Worm (Caenorhabditis elegans): ENCODE measurements around the gene F54D5.4.

Gene F54D5.4

ce11 chrII:11600711-11601110 lies 31.1 kb downstream of the F54D5.4 start, which contains the start of gene F07A11.4 (continued):
- TF ChIP-seq T26A8.4 (GFP tag; IDR thresholded peaks at IDR 0.05) (no peak), saeg-2 (GFP tag; IDR thresholded peaks at IDR 0.05) (no peak)

DNA sequence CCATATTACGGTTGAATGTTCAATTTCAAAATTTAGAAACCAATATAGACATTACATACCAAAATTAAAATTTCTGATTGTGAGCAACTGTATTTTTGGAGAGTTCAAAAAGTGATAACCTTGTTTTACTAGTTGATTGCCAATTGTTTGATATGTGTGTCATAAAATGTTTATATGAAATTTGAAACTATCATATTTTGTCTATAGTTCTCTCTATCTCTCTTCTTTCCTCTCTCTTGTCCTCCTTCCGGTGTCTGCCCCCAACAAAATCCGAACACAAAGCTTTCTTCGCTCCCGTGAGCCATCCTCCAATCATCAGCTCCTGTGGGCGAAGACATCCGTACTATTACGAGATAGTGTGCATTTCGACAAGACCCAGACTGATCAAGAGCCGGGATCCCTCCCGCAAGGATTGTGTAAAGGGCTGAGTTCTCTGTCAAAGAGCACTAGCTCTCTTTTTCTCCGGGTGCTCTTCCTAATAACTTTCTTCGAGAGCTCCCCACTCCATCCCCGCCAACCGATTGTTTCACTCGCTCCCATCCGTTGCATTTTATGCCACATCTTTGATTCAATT lies 32.9 kb downstream of the F54D5.4 start:
- TF ChIP-seq set-16 (GFP tag; IDR thresholded peaks at IDR 0.05), result 0 out of 2 replicates have a peak, but pooled peaks have one; percentile 22
- no peak for TF ChIP-seq nhr-11 (tag; optimal IDR thresholded peaks at IDR 0.05)
- no peak for TF ChIP-seq nhr-102 (tag; optimal IDR thresholded peaks at IDR 0.05)
- no peak for TF ChIP-seq lim-7 (GFP tag; IDR thresholded peaks at IDR 0.05)
- TF ChIP-seq F26F4.8 (GFP tag; conservative IDR thresholded peaks at IDR 0.05), result no peak
- TF ChIP-seq hlh-11 (tag; optimal IDR thresholded peaks at IDR 0.05), result peak; percentile 34
- no peak for TF ChIP-seq lin-1 (GFP tag; IDR thresholded peaks at IDR 0.05)
- no peak for TF ChIP-seq F49E8.2 (tag; optimal IDR thresholded peaks at IDR 0.05; ENCODE audit: borderline replicate concordance)
- no peak for TF ChIP-seq madf-9 (GFP tag; conservative IDR thresholded peaks at IDR 0.05)
- no peak for TF ChIP-seq lsy-2 (tag; optimal IDR thresholded peaks at IDR 0.05)
- no peak for TF ChIP-seq daf-16 (GFP tag; optimal IDR thresholded peaks at IDR 0.05)
- TF ChIP-seq daf-16 (tag; optimal IDR thresholded peaks at IDR 0.05), result no peak
- no peak for TF ChIP-seq F37D6.2 (tag; optimal IDR thresholded peaks at IDR 0.05)
- no peak for TF ChIP-seq mdt-29 (GFP tag; IDR thresholded peaks at IDR 0.05)
- TF ChIP-seq D1046.2 (GFP tag; IDR thresholded peaks at IDR 0.05), result no peak
- peak in 1 of 2 experiments; percentile 57 for TF ChIP-seq unc-62 (GFP tag; optimal IDR thresholded peaks at IDR 0.05 in 1 of 2)
- no peak for TF ChIP-seq unc-62 (tag; optimal IDR thresholded peaks at IDR 0.05)
- TF ChIP-seq Y105C5A.15 (GFP tag; IDR thresholded peaks at IDR 0.05), result no peak
- TF ChIP-seq nhr-76 (tag; optimal IDR thresholded peaks at IDR 0.05), result no peak
- no peak for TF ChIP-seq snpc-1.2 (GFP tag; IDR thresholded peaks at IDR 0.05)
- no peak for TF ChIP-seq egl-43 (GFP tag; IDR thresholded peaks at IDR 0.05)
- no peak for TF ChIP-seq vab-7 (GFP tag; IDR thresholded peaks at IDR 0.05)
- no peak for TF ChIP-seq duxl-1 (tag; optimal IDR thresholded peaks at IDR 0.05; ENCODE audit: poor library complexity)

ce11 chrII:11604613-11605012 lies 35.0 kb downstream of the F54D5.4 start:
- TF ChIP-seq mep-1 (tag; optimal IDR thresholded peaks at IDR 0.05) (peak; percentile 30), pqm-1 (tag; optimal IDR thresholded peaks at IDR 0.05) (peak; percentile 85), D1046.2 (GFP tag; IDR thresholded peaks at IDR 0.05) (no peak), daf-16 (GFP tag; optimal IDR thresholded peaks at IDR 0.05) (no peak), daf-16 (tag; optimal IDR thresholded peaks at IDR 0.05) (peak; percentile 78), T20F7.1 (GFP tag; optimal IDR thresholded peaks at IDR 0.05) (no peak), hlh-11 (tag; optimal IDR thresholded peaks at IDR 0.05) (peak; percentile 32), nhr-28 (tag; optimal IDR thresholded peaks at IDR 0.05) (peak; percentile 40), dmd-6 (GFP tag; IDR thresholded peaks at IDR 0.05) (peak; percentile 49), dve-1 (tag; optimal IDR thresholded peaks at IDR 0.05; ENCODE audit: insufficient read depth) (peak; percentile 66)

- peak; percentile 44 for TF ChIP-seq nhr-77 (tag; optimal IDR thresholded peaks at IDR 0.05)
- peak; percentile 39 for TF ChIP-seq nhr-28 (tag; optimal IDR thresholded peaks at IDR 0.05)
- TF ChIP-seq dve-1 (tag; optimal IDR thresholded peaks at IDR 0.05; ENCODE audit: insufficient read depth), result peak; percentile 52
- TF ChIP-seq dmd-6 (GFP tag; IDR thresholded peaks at IDR 0.05), result peak; percentile 85
- no peak for TF ChIP-seq daf-16 (GFP tag; optimal IDR thresholded peaks at IDR 0.05)
- TF ChIP-seq daf-16 (tag; optimal IDR thresholded peaks at IDR 0.05), result peak; percentile 30
- TF ChIP-seq lin-1 (GFP tag; IDR thresholded peaks at IDR 0.05), result 0 out of 2 replicates have a peak, but pooled peaks have one; percentile 27
- TF ChIP-seq tra-1 (GFP tag; IDR thresholded peaks at IDR 0.05), result peak; percentile 66
- peak; percentile 24 for TF ChIP-seq mep-1 (tag; optimal IDR thresholded peaks at IDR 0.05)
- TF ChIP-seq pqm-1 (tag; optimal IDR thresholded peaks at IDR 0.05), result peak; percentile 62
- no peak for TF ChIP-seq spr-3 (GFP tag; optimal IDR thresholded peaks at IDR 0.05)
- no peak for TF ChIP-seq snpc-4 (tag; optimal IDR thresholded peaks at IDR 0.05)
- no peak for TF ChIP-seq zfp-2 (tag; optimal IDR thresholded peaks at IDR 0.05)
- no peak for TF ChIP-seq lim-7 (GFP tag; IDR thresholded peaks at IDR 0.05)
- TF ChIP-seq hlh-11 (tag; optimal IDR thresholded peaks at IDR 0.05), result peak; percentile 57
- peak in 1 of 2 experiments; percentile 13 for TF ChIP-seq lsy-2 (tag; optimal IDR thresholded peaks at IDR 0.05)
- peak; percentile 53; the same call in 1 of the 2 replicates for TF ChIP-seq mxl-2 (GFP tag; conservative IDR thresholded peaks at IDR 0.05)
- TF ChIP-seq hlh-30 (tag; optimal IDR thresholded peaks at IDR 0.05; ENCODE audit: insufficient read depth), result peak; percentile 78
Observed at ce11 chrII:11611462-11611861, 41.8 kb downstream of the F54D5.4 start.
